Worm (Caenorhabditis elegans): ENCODE data around the gene scl-8.

Gene scl-8

DNA sequence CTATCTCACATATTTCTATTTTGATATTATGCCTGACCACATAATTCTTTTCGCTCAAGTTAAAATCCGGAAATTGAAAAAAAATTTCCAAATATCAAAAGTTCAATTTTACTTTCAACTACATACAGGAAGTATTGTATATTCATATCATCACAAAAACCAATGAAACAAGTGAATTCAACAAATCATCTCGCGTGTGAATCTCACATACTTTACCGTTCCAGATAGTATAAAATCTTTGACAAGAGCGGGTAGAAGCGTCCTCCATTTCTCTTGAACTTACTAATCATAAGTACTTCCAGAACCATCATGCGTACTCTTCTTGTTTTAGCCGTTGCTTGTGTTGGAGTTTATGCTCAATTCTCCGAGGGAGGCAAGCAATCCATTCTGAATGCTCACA, at the start of gene scl-8:
Gene scl-8 (plus strand): TSS at position 301 of the 400 bp plus-strand sequence.
- no peak for TF ChIP-seq unc-62 (GFP tag; optimal IDR thresholded peaks at IDR 0.05)

DNA sequence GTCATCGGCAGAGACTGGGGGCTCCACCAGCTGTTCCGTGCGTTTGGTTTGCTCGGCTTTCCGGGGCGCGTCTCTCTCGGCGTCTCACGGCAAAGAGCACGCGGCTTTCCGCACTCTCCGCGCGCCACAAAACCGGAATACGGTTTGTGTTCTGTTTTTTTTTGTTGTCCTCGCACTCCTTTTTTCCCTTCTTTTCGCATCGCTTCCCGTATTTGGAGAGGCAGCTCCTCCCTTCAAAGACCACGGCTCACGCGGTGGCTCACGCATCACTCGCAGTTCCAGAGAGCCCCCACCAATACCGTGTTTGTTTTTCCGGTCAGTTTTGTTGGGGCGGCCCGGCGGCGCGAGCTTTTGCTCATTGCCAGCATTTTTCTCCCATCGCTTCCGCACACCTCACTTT, 48.7 kb upstream of the scl-8 start:
- TF ChIP-seq unc-62 (GFP tag; optimal IDR thresholded peaks at IDR 0.05) = no peak

DNA sequence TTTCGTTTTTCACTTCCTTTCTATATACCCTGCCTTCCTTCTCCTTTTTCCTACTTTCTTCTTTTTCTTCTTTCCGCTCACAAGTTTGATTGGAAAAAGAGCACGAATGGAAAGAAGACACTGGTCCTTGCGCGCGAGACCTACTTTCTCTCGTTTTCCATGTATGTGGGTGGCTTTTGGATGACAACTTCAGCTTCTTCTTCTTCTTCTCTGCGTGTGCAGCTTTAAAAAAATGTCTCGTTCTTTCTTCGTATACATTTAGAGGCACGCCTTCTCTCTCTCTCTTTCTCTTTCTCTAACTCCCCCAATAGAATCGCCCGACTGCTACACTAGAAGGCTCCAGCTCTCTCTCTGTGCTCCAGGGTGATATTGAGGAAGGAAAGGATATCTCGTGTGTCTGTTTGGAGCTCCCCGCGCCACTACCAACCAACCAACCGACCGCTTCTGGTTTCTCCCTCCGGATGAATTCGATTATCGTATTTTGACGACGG, 45.6 kb upstream of the scl-8 start:
- TF ChIP-seq unc-62 (GFP tag; optimal IDR thresholded peaks at IDR 0.05) = no peak

DNA sequence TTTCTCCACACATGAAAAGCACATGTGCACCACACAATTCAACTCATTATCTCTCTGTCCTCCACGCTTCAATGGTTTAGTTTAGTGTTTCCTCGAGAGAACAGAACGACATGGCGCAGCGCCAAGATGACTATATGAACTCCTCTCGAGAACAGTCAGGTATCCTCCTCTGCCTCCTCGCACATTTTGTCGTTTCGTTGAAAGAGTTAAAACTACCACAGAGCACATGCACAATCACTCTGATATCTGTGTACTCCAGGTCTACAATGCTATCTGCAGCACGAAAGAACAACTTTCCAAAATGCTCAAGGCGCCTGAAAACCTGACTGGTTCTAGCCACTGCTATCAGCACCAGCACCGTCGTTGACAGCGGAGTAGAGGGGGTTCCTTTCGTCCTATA, 44.8 kb upstream of the scl-8 start:
- TF ChIP-seq unc-62 (GFP tag; optimal IDR thresholded peaks at IDR 0.05) = no peak

DNA sequence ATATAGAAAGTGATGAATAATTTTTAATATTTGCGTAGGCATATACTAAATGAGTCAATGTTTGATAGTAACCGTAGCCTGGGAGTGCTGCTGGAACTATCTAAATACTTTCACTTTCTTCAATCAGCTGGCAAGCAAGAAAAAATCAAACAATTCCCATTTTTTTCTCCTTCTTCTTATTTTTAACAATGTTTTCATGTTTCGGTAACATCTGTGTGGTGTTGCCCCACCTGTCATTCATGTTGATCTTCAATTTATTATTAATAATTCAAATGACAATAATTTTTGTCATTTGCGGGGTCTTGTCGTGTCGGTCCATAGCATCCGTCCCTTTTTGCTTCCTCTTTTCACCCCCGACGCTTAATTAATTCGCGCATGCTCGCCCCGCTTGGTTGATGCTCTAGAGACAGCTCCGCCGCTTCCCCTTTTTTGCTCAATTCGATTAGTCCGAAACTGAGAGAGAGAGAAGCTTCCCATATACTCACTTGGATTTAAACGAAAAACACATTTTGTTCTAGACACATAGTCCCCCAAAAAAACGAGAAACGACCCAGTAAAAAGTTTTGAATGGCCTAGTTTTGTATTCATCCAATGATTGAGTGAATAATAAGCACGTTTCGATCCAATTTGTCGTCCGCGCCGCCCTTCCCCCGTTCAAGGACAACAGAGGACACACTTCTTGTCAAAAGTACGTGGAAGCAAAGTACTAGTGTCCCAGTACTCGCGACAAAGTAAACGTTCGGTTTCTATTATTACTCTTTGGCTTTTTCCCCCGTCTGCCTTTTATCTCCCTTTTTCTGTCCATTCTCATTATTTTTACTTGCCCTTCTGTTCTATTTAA, 43.5 kb upstream of the scl-8 start:
- TF ChIP-seq unc-62 (GFP tag; optimal IDR thresholded peaks at IDR 0.05) = no peak

DNA sequence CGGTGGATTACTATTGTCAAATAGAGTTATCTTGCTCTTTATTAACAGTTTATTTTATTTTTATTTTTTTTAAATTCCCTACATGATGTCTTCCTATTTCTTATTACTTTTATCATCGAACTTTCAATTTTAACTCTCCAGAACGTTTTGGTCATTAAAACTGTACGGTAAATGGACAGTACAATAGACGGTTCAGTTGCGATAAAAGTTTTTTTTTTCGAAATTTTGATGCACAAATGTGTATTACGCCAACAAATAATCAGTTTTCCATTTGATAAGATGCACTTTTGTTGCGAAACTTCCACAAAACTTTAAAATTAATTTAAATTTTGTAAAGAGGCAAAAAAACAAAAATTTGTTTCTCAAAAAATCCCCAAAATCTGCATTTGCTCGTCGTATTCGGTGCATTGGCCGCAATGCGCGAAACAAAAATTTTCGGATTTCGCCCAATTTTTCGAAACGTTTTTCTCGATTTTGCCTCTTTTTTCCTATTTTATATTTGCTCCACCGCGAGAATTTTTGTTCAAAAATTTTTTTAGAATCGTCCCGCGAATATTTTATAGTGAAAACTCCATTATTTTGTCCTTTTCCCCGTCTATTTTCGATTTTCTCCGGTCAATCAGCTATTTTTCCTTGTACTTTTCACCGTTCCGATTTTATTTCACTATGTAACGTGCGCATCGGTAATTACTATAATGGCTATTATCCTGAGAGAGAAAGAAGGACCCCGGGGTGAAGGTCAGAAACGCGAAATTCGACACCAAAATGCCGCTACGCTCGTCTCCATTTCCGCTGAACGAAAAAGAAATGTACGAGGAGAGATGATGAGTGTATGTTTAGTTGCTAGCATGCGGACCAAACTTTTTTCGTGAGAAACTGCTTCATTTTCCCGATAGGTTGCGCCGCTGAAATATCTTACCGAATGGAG, 42.5 kb upstream of the scl-8 start:
- no peak for TF ChIP-seq unc-62 (GFP tag; optimal IDR thresholded peaks at IDR 0.05)

DNA sequence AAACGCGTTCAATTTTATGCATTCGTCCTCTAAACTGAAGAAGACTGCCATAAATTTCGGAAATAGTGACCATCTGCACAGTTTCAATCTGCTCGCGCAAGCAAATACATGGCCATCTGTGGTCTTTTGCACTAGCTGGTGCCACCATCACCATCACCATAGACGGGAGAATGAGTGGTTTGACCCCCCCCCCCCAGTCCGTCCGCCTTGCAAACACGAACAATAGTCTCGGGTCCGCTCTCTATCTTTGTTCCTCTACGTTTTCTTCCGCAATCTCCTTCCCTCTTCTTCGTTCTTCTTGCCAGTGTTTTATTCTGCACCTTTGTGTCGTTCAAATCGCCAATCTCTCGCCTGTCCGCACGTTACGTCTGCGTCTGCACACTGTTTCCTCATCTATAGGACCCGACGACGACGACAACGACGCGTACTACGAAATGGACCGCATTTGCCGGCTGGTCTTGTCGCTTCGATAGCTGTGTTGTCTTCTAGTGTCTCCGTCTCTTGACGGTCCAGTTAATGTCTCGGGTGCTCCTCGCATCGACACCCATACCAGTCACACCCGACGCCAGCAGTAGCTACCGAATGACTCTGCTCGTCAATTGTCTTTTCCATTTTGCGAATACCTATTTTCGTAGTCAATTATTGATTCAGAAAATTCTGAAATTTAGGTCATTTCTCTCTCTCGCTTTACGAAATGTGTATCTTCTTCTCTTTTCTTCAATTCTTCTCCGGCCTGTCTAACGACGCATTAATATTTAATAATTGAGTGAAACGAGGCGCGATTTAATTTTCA, 41.7 kb upstream of the scl-8 start:
- TF ChIP-seq unc-62 (GFP tag; optimal IDR thresholded peaks at IDR 0.05) = no peak

DNA sequence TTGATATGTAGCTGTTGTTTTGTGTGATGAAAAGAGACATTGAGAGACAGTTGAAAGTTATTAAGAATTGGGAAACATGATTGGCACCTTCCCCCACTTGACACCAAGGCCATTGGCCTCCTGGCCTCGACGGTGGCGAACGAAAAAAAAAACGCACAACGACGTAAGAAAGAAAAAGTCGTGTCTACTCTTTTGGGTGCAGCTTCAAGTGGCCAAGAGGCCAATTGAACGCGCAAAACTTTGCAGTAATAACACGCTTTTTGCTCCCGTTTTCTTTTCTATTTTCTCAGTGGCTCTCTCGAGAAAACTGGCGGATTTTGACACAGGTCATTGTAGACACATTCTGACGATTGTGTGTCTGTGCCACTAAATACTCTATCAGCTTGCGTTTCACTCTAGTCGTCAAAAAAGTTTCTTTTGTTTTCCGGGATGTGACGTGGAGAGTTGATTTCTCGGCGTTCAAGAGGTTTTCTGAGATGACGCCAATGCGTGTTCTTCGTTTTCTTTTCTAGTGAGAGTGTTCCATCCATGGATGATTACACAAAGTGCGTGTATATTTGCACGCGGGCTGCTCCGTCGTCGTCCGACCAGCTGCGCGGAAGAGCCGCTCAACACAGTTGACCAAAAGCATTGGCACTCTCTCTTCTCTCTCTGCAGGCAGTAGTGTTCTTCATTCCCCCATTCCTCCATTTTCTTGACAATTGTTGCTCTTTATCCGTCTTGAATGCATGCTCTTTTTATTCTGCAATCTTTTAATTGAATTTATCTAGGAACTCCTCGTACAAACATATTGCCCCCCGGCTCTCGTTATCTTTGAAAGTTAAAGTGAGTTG, 40.9 kb upstream of the scl-8 start:
- TF ChIP-seq unc-62 (GFP tag; optimal IDR thresholded peaks at IDR 0.05) = no peak

DNA sequence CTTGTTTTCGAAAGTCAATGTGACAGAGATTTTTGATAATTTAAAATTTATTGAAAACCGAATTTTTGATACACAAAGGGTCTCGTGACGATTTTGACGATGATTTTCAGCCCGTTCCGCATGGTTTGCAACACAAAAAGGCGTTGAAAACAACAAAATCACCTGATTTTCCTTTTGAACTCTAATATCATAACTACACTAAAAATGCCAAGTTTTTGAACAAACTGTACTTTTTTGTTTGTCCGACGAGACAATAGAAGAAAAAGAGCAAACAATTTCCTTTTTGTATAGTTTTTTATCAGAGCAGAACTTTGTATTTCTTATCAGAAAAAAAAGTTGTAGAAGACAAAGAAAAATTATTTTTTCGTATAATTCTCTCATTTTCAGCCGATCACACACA, 39.4 kb upstream of the scl-8 start:
- no peak for TF ChIP-seq unc-62 (GFP tag; optimal IDR thresholded peaks at IDR 0.05)

DNA sequence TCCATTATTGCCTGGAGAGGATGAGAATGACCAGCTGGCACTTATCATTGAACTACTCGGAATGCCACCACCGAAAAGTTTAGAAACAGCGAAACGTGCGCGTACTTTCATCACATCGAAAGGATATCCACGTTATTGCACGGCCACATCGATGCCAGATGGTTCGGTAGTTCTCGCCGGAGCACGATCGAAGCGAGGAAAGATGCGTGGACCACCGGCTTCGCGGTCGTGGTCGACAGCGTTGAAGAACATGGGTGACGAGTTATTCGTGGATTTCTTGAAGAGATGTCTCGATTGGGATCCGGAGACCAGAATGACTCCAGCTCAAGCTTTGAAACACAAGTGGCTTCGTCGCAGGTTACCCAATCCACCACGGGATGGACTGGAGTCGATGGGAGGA, 38.0 kb upstream of the scl-8 start:
- no peak for TF ChIP-seq unc-62 (GFP tag; optimal IDR thresholded peaks at IDR 0.05)

DNA sequence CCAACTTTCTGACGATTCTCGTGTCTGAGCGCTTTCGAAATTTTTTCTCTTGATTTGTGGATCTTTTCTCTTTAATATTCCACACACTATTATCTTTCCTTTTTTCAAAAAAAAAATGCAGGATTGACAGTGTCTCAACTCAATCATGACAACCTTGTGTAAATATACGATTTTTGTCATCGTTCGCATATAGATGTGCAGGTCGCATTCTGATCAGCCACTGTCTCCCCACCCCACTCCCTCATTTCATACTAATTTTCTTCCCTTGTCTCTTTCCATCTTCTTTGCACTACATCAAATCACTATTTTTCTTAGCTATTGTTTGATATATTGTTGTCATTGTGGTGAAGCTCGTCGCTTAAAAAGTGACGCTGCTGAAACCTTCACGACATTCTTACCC, 36.2 kb upstream of the scl-8 start:
- no peak for TF ChIP-seq unc-62 (GFP tag; optimal IDR thresholded peaks at IDR 0.05)

DNA sequence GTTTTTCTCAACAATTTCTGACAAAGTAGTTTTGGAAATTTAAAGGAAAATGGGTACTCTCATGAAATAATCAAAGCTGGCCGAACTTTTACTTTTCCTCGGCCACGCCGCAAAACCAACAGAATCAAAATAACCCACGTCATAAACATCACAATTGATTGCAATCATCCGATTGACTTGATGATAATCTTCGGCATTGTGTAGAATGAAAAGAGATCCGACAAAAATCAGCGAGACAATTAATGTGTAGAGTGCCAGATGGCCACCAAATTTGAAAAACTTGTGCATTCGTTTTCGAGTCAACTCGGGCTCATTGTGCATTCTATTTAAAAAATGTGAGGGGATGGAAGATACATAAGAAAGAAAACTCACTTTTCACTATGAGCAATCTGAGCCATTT, 34.7 kb upstream of the scl-8 start:
- no peak for TF ChIP-seq unc-62 (GFP tag; optimal IDR thresholded peaks at IDR 0.05)

DNA sequence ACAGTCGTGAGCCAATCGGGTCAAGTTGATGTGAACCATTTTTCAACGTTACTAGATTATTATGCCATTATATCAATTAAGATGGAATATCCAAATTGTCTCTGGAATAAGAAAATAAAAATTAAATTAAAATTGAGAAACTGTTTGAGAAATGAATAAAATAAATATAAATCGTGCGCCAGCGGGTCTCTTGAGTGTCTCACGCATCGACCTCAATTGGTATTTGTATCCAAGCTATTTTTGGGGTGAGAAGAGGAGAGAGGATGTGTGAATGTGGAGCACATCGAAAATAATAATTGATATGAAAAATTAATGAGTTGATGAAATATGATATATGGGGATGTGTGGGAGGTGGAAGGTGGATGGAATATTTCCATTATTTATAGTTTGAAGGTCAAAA, 32.7 kb upstream of the scl-8 start, which contains the start of gene F49E11.2:
Gene F49E11.2 (minus strand): TSS at position 101 of the 400 bp plus-strand sequence.
- no peak for TF ChIP-seq unc-62 (GFP tag; optimal IDR thresholded peaks at IDR 0.05)

DNA sequence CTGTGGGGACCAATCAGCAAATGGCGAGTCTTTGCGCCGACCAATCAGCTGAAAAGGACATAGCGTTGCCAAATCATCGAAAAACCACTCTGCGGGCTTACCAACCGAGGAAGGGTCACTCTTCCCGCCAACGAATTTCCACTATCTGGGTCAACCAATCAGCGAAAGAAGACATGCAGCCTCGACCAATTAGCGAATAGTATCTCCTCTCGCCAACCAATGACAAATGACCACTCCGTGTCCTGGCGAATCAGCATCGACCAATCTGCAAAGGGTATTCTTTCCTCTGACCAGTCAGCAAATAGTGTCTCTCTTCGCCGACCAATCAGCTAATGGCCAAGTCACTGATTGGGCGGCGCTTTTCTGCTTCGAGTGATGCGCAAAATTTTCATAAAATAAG, 30.1 kb upstream of the scl-8 start:
- no peak for TF ChIP-seq unc-62 (GFP tag; optimal IDR thresholded peaks at IDR 0.05)

DNA sequence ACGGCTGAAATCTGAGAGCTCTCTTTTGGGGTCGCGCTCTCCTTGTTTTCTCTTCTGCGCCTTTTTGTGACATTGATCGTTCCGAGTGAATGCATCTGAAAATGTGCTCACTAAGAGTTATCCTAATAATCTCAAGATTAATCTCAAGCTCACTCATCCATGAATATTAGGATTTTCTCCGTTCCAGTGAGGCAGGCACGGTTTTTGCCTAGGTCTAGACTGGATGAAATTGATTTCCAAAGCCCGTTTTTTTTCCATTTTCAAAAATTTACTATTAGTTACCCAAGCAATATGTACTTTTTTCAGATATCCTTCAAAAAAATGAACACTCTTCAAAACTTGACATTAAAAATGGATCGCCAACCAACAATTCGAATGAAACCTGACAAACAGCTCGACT, 29.5 kb upstream of the scl-8 start, which contains the start of gene amt-2:
Gene amt-2 (plus strand): TSS at position 301 of the 400 bp plus-strand sequence.
- TF ChIP-seq unc-62 (GFP tag; optimal IDR thresholded peaks at IDR 0.05) = no peak

Data from whole organism, dauer.